Fruit fly (Drosophila melanogaster): ENCODE results near the gene mri.

Gene mri

dm6 chr3L:246644-247199 lies 46.7 kb downstream of the mri start (continued):
- no peak; the same call in 2 of the 3 replicates for TF ChIP-seq CG17361 (GFP tag; IDR thresholded peaks at IDR 0.05)
- no peak for TF ChIP-seq kah (GFP tag; optimal IDR thresholded peaks at IDR 0.05)
- no peak for TF ChIP-seq Jarid2 (GFP tag; optimal IDR thresholded peaks at IDR 0.05)
- peak; percentile 52; the same call in 1 of the 2 replicates for TF ChIP-seq rib (GFP tag; IDR thresholded peaks at IDR 0.05)
- no peak for TF ChIP-seq Stat92E (GFP tag; optimal IDR thresholded peaks at IDR 0.05)
- no peak for TF ChIP-seq Awh (GFP tag; IDR thresholded peaks at IDR 0.05)
- TF ChIP-seq sima (GFP tag; optimal IDR thresholded peaks at IDR 0.05): no peak
- TF ChIP-seq CG9437 (GFP tag; optimal IDR thresholded peaks at IDR 0.05): peak; percentile 58
- peak in 1 of 2 experiments; percentile 64 for TF ChIP-seq eve (GFP tag; optimal IDR thresholded peaks at IDR 0.05)
- no peak for TF ChIP-seq Abd-B (GFP tag; optimal IDR thresholded peaks at IDR 0.05)
- TF ChIP-seq slou (GFP tag; optimal IDR thresholded peaks at IDR 0.05): no peak
- peak; percentile 73 for TF ChIP-seq CG30020 (tag; optimal IDR thresholded peaks at IDR 0.05)
- no peak for TF ChIP-seq CG4328 (GFP tag; optimal IDR thresholded peaks at IDR 0.05)
- no peak for TF ChIP-seq CG8359 (GFP tag; optimal IDR thresholded peaks at IDR 0.05; ENCODE audit: borderline replicate concordance)
- no peak for TF ChIP-seq so (GFP tag; IDR thresholded peaks at IDR 0.05)
- peak; percentile 49 for TF ChIP-seq CG4854 (GFP tag; optimal IDR thresholded peaks at IDR 0.05)
- TF ChIP-seq CG2712 (tag; optimal IDR thresholded peaks at IDR 0.05): peak; percentile 29
- no peak for TF ChIP-seq org-1 (GFP tag; optimal IDR thresholded peaks at IDR 0.05)
- peak; percentile 76 for TF ChIP-seq CG15479 (GFP tag; optimal IDR thresholded peaks at IDR 0.05)
- no peak for TF ChIP-seq CG10274 (GFP tag; optimal IDR thresholded peaks at IDR 0.05)
- TF ChIP-seq CG3065 (GFP tag; optimal IDR thresholded peaks at IDR 0.05): peak; percentile 24
- TF ChIP-seq unpg (GFP tag; optimal IDR thresholded peaks at IDR 0.05): no peak
- TF ChIP-seq Dll (GFP tag; IDR thresholded peaks at IDR 0.05; ENCODE audit: partially characterized antibody): peak; percentile 25; the same call in 2 of the 4 replicates
- TF ChIP-seq CG31388 (GFP tag; optimal IDR thresholded peaks at IDR 0.05): no peak
- TF ChIP-seq CG13894 (tag; optimal IDR thresholded peaks at IDR 0.05): no peak
- no peak for TF ChIP-seq pan (optimal IDR thresholded peaks at IDR 0.05)
- peak in 1 of 2 experiments; percentile 28 for TF ChIP-seq pan (GFP tag; optimal IDR thresholded peaks at IDR 0.05 in 1 of 2, IDR thresholded peaks at IDR 0.05 in 1 of 2)
- no peak for TF ChIP-seq Lim3 (GFP tag; IDR thresholded peaks at IDR 0.05)
- no peak for TF ChIP-seq Meics (GFP tag; optimal IDR thresholded peaks at IDR 0.05)
- TF ChIP-seq CG6689 (GFP tag; IDR thresholded peaks at IDR 0.05): no peak
- peak; percentile 11 for TF ChIP-seq shn (GFP tag; optimal IDR thresholded peaks at IDR 0.05)
- TF ChIP-seq Bgb (GFP tag; IDR thresholded peaks at IDR 0.05; ENCODE audit: partially characterized antibody): peak; percentile 75
- TF ChIP-seq ato (GFP tag; IDR thresholded peaks at IDR 0.05; ENCODE audit: partially characterized antibody): peak; percentile 73
- TF ChIP-seq Hmr (GFP tag; optimal IDR thresholded peaks at IDR 0.05): no peak
- no peak for TF ChIP-seq fd3F (GFP tag; optimal IDR thresholded peaks at IDR 0.05)
- no peak for TF ChIP-seq bsh (GFP tag; optimal IDR thresholded peaks at IDR 0.05)
- peak; percentile 62 for TF ChIP-seq Xbp1 (GFP tag; optimal IDR thresholded peaks at IDR 0.05)
- no peak for TF ChIP-seq kay (GFP tag; optimal IDR thresholded peaks at IDR 0.05)
- no peak for TF ChIP-seq Six4 (GFP tag; optimal IDR thresholded peaks at IDR 0.05)
- peak; percentile 91 for TF ChIP-seq YL-1 (GFP tag; optimal IDR thresholded peaks at IDR 0.05)
- no peak for TF ChIP-seq CG3726 (GFP tag; IDR thresholded peaks at IDR 0.05)
- peak; percentile 6 for TF ChIP-seq CG2875 (GFP tag; optimal IDR thresholded peaks at IDR 0.05)
- TF ChIP-seq CG11695 (GFP tag; IDR thresholded peaks at IDR 0.05): peak; percentile 6; the same call in 1 of the 3 replicates
- no peak for TF ChIP-seq Sox100B (GFP tag; optimal IDR thresholded peaks at IDR 0.05)
- TF ChIP-seq Elba2 (GFP tag; optimal IDR thresholded peaks at IDR 0.05): no peak
- TF ChIP-seq twi (tag; optimal IDR thresholded peaks at IDR 0.05): peak; percentile 44
- peak; percentile 50 for TF ChIP-seq CHES-1-like (GFP tag; optimal IDR thresholded peaks at IDR 0.05)
- no peak for TF ChIP-seq Gug (GFP tag; IDR thresholded peaks at IDR 0.05)
- TF ChIP-seq Ets65A (GFP tag): peak; percentile 96
- TF ChIP-seq CTCF (GFP tag; optimal IDR thresholded peaks at IDR 0.05): peak; percentile 96
- peak; percentile 44 for TF ChIP-seq CG9876 (GFP tag; optimal IDR thresholded peaks at IDR 0.05)

Measured in whole organism, embryonic.